Worm (Caenorhabditis elegans) whole organism, early embryonic: ENCODE data around the gene ncap-1.

Source experiments
- B0310.2 ChIP-seq: sonication (generic microtip); optimal IDR thresholded peaks from 2 replicates; lab custom pipeline; 2016; ENCODE audit warnings: mild to moderate bottlenecking, missing genetic modification characterization, missing compliant biosample characterization
- F13C5.2 ChIP-seq: sonication (generic microtip); optimal IDR thresholded peaks from 2 replicates; lab custom pipeline; 2017; ENCODE audit warnings: mild to moderate bottlenecking, missing genetic modification characterization, inconsistent platforms, missing compliant biosample characterization
- aly-1 ChIP-seq: sonication (generic microtip); optimal IDR thresholded peaks from 2 replicates; lab custom pipeline; 2016; ENCODE audit warnings: missing genetic modification characterization, missing compliant biosample characterization
- ama-1 ChIP-seq: fragments of 150-350 bp; optimal IDR thresholded peaks from 2 replicates; lab custom pipeline; 2014
- ceh-13 ChIP-seq: fragments of 200-800 bp; sonication (Bioruptor generic); optimal IDR thresholded peaks from 2 replicates; lab custom pipeline; 2018; ENCODE audit warnings: mild to moderate bottlenecking, missing genetic modification characterization, missing compliant biosample characterization
- ceh-36 ChIP-seq: sonication (generic microtip); optimal IDR thresholded peaks from 2 replicates; lab custom pipeline; 2016; ENCODE audit warnings: missing genetic modification characterization, inconsistent platforms, missing compliant biosample characterization
- ets-7 ChIP-seq: sonication (generic microtip); optimal IDR thresholded peaks from 2 replicates; lab custom pipeline; 2016; ENCODE audit warnings: missing genotype, missing genetic modification characterization, missing compliant biosample characterization
- flt-1 ChIP-seq: fragments of 200-800 bp; sonication (Bioruptor generic); IDR thresholded peaks from 2 replicates; pipeline ENCODE4 v1.3.6; 2022; ENCODE audit warnings: missing genetic modification characterization, missing compliant biosample characterization
- hmbx-1 ChIP-seq: sonication (generic microtip); optimal IDR thresholded peaks from 2 replicates; lab custom pipeline; 2016; ENCODE audit warnings: mild to moderate bottlenecking, missing genetic modification characterization, missing compliant biosample characterization
- hmg-4 ChIP-seq: fragments of 200-800 bp; sonication (Bioruptor generic); optimal IDR thresholded peaks from 2 replicates; lab custom pipeline; 2018; ENCODE audit warnings: mild to moderate bottlenecking, missing genetic modification characterization, missing compliant biosample characterization
- hnd-1 ChIP-seq: sonication (generic microtip); optimal IDR thresholded peaks from 2 replicates; lab custom pipeline; 2016; ENCODE audit warnings: missing genetic modification characterization, missing compliant biosample characterization
- pes-1 ChIP-seq: fragments of 200-800 bp; sonication (Bioruptor generic); IDR thresholded peaks from 2 replicates; pipeline ENCODE4 v1.3.6; 2022; ENCODE audit warnings: missing genetic modification reagents, missing genetic modification characterization, missing compliant biosample characterization
- scrt-1 ChIP-seq: fragments of 200-800 bp; sonication (Bioruptor generic); IDR thresholded peaks from 2 replicates; pipeline ENCODE4 v1.3.6; 2022; ENCODE audit warnings: missing genetic modification characterization, missing compliant biosample characterization
- sea-1 ChIP-seq: fragments of 200-800 bp; sonication (Bioruptor generic); conservative IDR thresholded peaks from 2 replicates; pipeline ENCODE4 v1.3.6; 2022; ENCODE audit warnings: missing genetic modification characterization, missing compliant biosample characterization
- tbx-11 ChIP-seq: fragments of 200-800 bp; sonication (Bioruptor generic); IDR thresholded peaks from 2 replicates; pipeline ENCODE4 v1.3.6; 2022; ENCODE audit warnings: missing genetic modification characterization, missing compliant biosample characterization
- tbx-37 ChIP-seq: fragments of 200-800 bp; sonication (Bioruptor generic); conservative IDR thresholded peaks from 2 replicates; pipeline ENCODE4 v1.3.6; 2022; ENCODE audit warnings: missing genetic modification reagents, missing genetic modification characterization, missing compliant biosample characterization
- tra-4 ChIP-seq: sonication (generic microtip); optimal IDR thresholded peaks from 2 replicates; lab custom pipeline; 2017; ENCODE audit warnings: missing genetic modification characterization, missing compliant biosample characterization

ncap-1 gene

ce11 chrII:2900248-2900647, 18.9 kb downstream of the ncap-1 start, which contains the start of gene ubc-26:
Gene ubc-26, minus strand, starts transcription at chrII:2900348.
- no peak for TF ChIP-seq tra-4 (tag; lab: Kevin White, UChicago)
- TF ChIP-seq hnd-1 (tag; lab: Kevin White, UChicago) = no peak
- TF ChIP-seq pes-1 (GFP tag; lab: Robert Waterston, UW) = no peak
- TF ChIP-seq scrt-1 = no peak
- no peak for TF ChIP-seq tbx-37 (GFP tag; lab: Robert Waterston, UW)

- no peak for TF ChIP-seq ceh-36 (tag; lab: Kevin White, UChicago)
- TF ChIP-seq flt-1 (GFP tag; lab: Robert Waterston, UW) = no peak
- TF ChIP-seq hnd-1 (tag; lab: Kevin White, UChicago) = no peak
- no peak for TF ChIP-seq ceh-13
These were observed 24.8 kb downstream of the ncap-1 start, which contains the start of gene sqv-2 for ce11 chrII:2894295-2894694. Gene sqv-2, minus strand, starts transcription at chrII:2894395.

- TF ChIP-seq B0310.2 (tag; lab: Kevin White, UChicago) (no peak), hmg-4 (GFP tag; lab: Kevin White, UChicago) (no peak), scrt-1 (no peak), pes-1 (GFP tag; lab: Robert Waterston, UW) (peak; percentile 79), hnd-1 (tag; lab: Kevin White, UChicago) (peak; percentile 19), F13C5.2 (tag; lab: Kevin White, UChicago) (peak; percentile 37), flt-1 (GFP tag; lab: Robert Waterston, UW) (peak; percentile 61; the same call in 1 of the 2 replicates), sea-1 (GFP tag; lab: Robert Waterston, UW) (no peak; the same call in 1 of the 2 replicates), tbx-37 (GFP tag; lab: Robert Waterston, UW) (peak; percentile 77), tra-4 (tag; lab: Kevin White, UChicago) (no peak)
These were observed 30.0 kb downstream of the ncap-1 start, which contains the start of gene pinn-1 for ce11 chrII:2888957-2889630. Gene pinn-1, minus strand, starts transcription at chrII:2889007.

ce11 chrII:2885518-2886449, 33.3 kb downstream of the ncap-1 start:
- TF ChIP-seq tbx-11 (GFP tag; lab: Robert Waterston, UW) (no peak), tra-4 (tag; lab: Kevin White, UChicago) (no peak), hmbx-1 (tag; lab: Kevin White, UChicago) (no peak), sea-1 (GFP tag; lab: Robert Waterston, UW) (no peak), ets-7 (tag; lab: Kevin White, UChicago) (no peak), scrt-1 (no peak), tbx-37 (GFP tag; lab: Robert Waterston, UW) (no peak), aly-1 (tag; lab: Kevin White, UChicago) (no peak), B0310.2 (tag; lab: Kevin White, UChicago) (no peak), ceh-13 (no peak), hnd-1 (tag; lab: Kevin White, UChicago) (no peak), flt-1 (GFP tag; lab: Robert Waterston, UW) (no peak), F13C5.2 (tag; lab: Kevin White, UChicago) (no peak), ceh-36 (tag; lab: Kevin White, UChicago) (no peak), pes-1 (GFP tag; lab: Robert Waterston, UW) (no peak), ama-1 (no peak), hmg-4 (GFP tag; lab: Kevin White, UChicago) (no peak)

- no peak for TF ChIP-seq scrt-1
These were observed 34.3 kb downstream of the ncap-1 start, which contains the start of gene pigw-1 for ce11 chrII:2884810-2885209. Gene pigw-1, minus strand, starts transcription at chrII:2884910.

ce11 chrII:2881088-2881487, 38.0 kb downstream of the ncap-1 start:
- TF ChIP-seq hmbx-1 (tag; lab: Kevin White, UChicago) = no peak
- peak; percentile 29; the same call in 1 of the 2 replicates for TF ChIP-seq flt-1 (GFP tag; lab: Robert Waterston, UW)
- no peak for TF ChIP-seq aly-1 (tag; lab: Kevin White, UChicago)
- TF ChIP-seq ceh-36 (tag; lab: Kevin White, UChicago) = no peak
- TF ChIP-seq scrt-1 = no peak

- TF ChIP-seq ceh-36 (tag; lab: Kevin White, UChicago) (no peak), tbx-37 (GFP tag; lab: Robert Waterston, UW) (no peak), tbx-11 (GFP tag; lab: Robert Waterston, UW) (no peak), hnd-1 (tag; lab: Kevin White, UChicago) (no peak), pes-1 (GFP tag; lab: Robert Waterston, UW) (no peak), aly-1 (tag; lab: Kevin White, UChicago) (no peak), flt-1 (GFP tag; lab: Robert Waterston, UW) (no peak), ceh-13 (no peak), sea-1 (GFP tag; lab: Robert Waterston, UW) (no peak), B0310.2 (tag; lab: Kevin White, UChicago) (no peak), ets-7 (tag; lab: Kevin White, UChicago) (no peak), tra-4 (tag; lab: Kevin White, UChicago) (no peak), ama-1 (no peak)
These were observed 40.2 kb downstream of the ncap-1 start for ce11 chrII:2878909-2879308.
